Fruit fly (Drosophila melanogaster) whole organism, adult: ENCODE results near the gene CG15278.
"Not testable (repeated sequence)": the region's sequence is repeated elsewhere in the genome, so short reads cannot be mapped to it uniquely, and the experiment has no call there.

Experiments used
- CG11617 ChIP-seq: fragments of 200-800 bp; sonication (Bioruptor generic); optimal IDR thresholded peaks from 2 replicates; lab custom pipeline; 2017; ENCODE audit warnings: mild to moderate bottlenecking, missing biosample characterization, missing genetic modification reagents, missing genetic modification characterization
- CG12768 ChIP-seq: fragments of 200-800 bp; sonication (Bioruptor generic); optimal IDR thresholded peaks from 2 replicates; lab custom pipeline; 2017; ENCODE audit warnings: missing biosample characterization, missing genetic modification characterization, mild to moderate bottlenecking, moderate library complexity, missing genetic modification reagents
- CG14711 ChIP-seq: fragments of 200-800 bp; sonication (Bioruptor generic); optimal IDR thresholded peaks from 2 replicates; lab custom pipeline; 2018; ENCODE audit warnings: missing biosample characterization, mild to moderate bottlenecking, missing genetic modification characterization, moderate library complexity
- CG1620 ChIP-seq: fragments of 200-800 bp; sonication (Bioruptor generic); optimal IDR thresholded peaks from 2 replicates; lab custom pipeline; 2016; ENCODE audit warnings: missing biosample characterization, missing genetic modification characterization
- CG33017 ChIP-seq: fragments of 200-800 bp; sonication (Bioruptor generic); optimal IDR thresholded peaks from 2 replicates; lab custom pipeline; 2018; ENCODE audit warnings: missing biosample characterization, mild to moderate bottlenecking, missing genetic modification characterization, moderate library complexity
- CG5204 ChIP-seq: fragments of 200-800 bp; sonication (Bioruptor generic); optimal IDR thresholded peaks from 2 replicates; lab custom pipeline; 2016; ENCODE audit warnings: missing biosample characterization, missing genetic modification characterization
- CG7045 ChIP-seq: fragments of 200-800 bp; sonication (Bioruptor generic); optimal IDR thresholded peaks from 2 replicates; lab custom pipeline; 2017; ENCODE audit warnings: missing biosample characterization, mild to moderate bottlenecking, missing genetic modification characterization
- CG7101 ChIP-seq: fragments of 200-800 bp; sonication (Bioruptor generic); optimal IDR thresholded peaks from 2 replicates; lab custom pipeline; 2018; ENCODE audit warnings: missing biosample characterization, mild to moderate bottlenecking, missing genetic modification characterization, moderate library complexity
- Clk ChIP-seq: fragments of 200-800 bp; sonication (Bioruptor generic); optimal IDR thresholded peaks from 2 replicates; lab custom pipeline; 2017; ENCODE audit warnings: missing biosample characterization, missing genetic modification characterization
- Crg-1 ChIP-seq: fragments of 200-800 bp; sonication (Bioruptor generic); optimal IDR thresholded peaks from 2 replicates; lab custom pipeline; 2016; ENCODE audit warnings: missing biosample characterization, missing genetic modification characterization
- Hr96 ChIP-seq: fragments of 200-800 bp; sonication (Bioruptor generic); optimal IDR thresholded peaks from 2 replicates; lab custom pipeline; 2016; ENCODE audit warnings: missing biosample characterization, missing genetic modification characterization
- Mnt ChIP-seq: fragments of 200-800 bp; sonication (Bioruptor generic); optimal IDR thresholded peaks from 2 replicates; lab custom pipeline; 2016; ENCODE audit warnings: missing biosample characterization, mild to moderate bottlenecking, missing genetic modification characterization
- bab1 ChIP-seq: fragments of 200-800 bp; sonication (Bioruptor generic); optimal IDR thresholded peaks from 3 replicates; lab custom pipeline; 2019; ENCODE audit warnings: missing biosample characterization, mild to moderate bottlenecking, missing genetic modification characterization, moderate library complexity
- cic ChIP-seq: fragments of 200-800 bp; sonication (Bioruptor generic); optimal IDR thresholded peaks from 2 replicates; lab custom pipeline; 2017; ENCODE audit warnings: missing biosample characterization, mild to moderate bottlenecking, missing genetic modification characterization, moderate library complexity
- cnc ChIP-seq, 2 experiments: fragments of >200 bp; optimal IDR thresholded peaks; 2 replicates each; lab custom pipeline; 2017
- kay ChIP-seq: fragments of 200-800 bp; sonication (Bioruptor generic); peaks from one replicate; lab custom pipeline; 2016; ENCODE audit warnings: missing biosample characterization, missing genetic modification characterization, borderline replicate concordance
- ovo ChIP-seq: fragments of 200-800 bp; sonication (Bioruptor generic); optimal IDR thresholded peaks from 2 replicates; lab custom pipeline; 2016; ENCODE audit warnings: missing biosample characterization, missing genetic modification characterization
- pad ChIP-seq: fragments of 200-800 bp; sonication (Bioruptor generic); optimal IDR thresholded peaks from 3 replicates; lab custom pipeline; 2017; ENCODE audit warnings: missing biosample characterization, missing genetic modification characterization, mild to moderate bottlenecking, moderate library complexity, missing genetic modification reagents
- tj ChIP-seq: fragments of 200-800 bp; sonication (Bioruptor generic); optimal IDR thresholded peaks from 3 replicates; lab custom pipeline; 2017; ENCODE audit warnings: missing biosample characterization, mild to moderate bottlenecking, missing genetic modification characterization, moderate library complexity
- toe ChIP-seq: fragments of 200-800 bp; sonication (Bioruptor generic); optimal IDR thresholded peaks from 2 replicates; lab custom pipeline; 2016; ENCODE audit warnings: missing biosample characterization, missing genetic modification characterization

The CG15278 gene

dm6 chr2L:14876233-14876632, at the start of gene CG15278:
TSS of gene CG15278 (minus strand) at chr2L:14876333.
- no peak for TF ChIP-seq CG7045 (GFP tag; lab: Kevin White, UChicago)
- TF ChIP-seq Hr96 (GFP tag; lab: Kevin White, UChicago), result no peak
- no peak for TF ChIP-seq cic (GFP tag; lab: Kevin White, UChicago)
- TF ChIP-seq CG12768 (GFP tag; lab: Kevin White, UChicago), result no peak
- no peak for TF ChIP-seq CG1620 (GFP tag; lab: Kevin White, UChicago)
- no peak for TF ChIP-seq tj
- no peak for TF ChIP-seq kay
- TF ChIP-seq Crg-1 (GFP tag; lab: Kevin White, UChicago), result no peak
- no peak for TF ChIP-seq bab1 (GFP tag; lab: Kevin White, UChicago)
- no peak for TF ChIP-seq cnc (optimal IDR thresholded peaks at IDR 0.05; lab: Kevin White, UChicago)
- TF ChIP-seq Mnt, result no peak

dm6 chr2L:14924290-14924689, 48.2 kb upstream of the CG15278 start, which contains the start of gene CG3491:
TSS of gene CG3491 (plus strand) at chr2L:14924590.
- no peak for TF ChIP-seq CG12768 (GFP tag; lab: Kevin White, UChicago)
- TF ChIP-seq CG14711, result no peak
- TF ChIP-seq CG7045 (GFP tag; lab: Kevin White, UChicago), result no peak
- TF ChIP-seq Crg-1 (GFP tag; lab: Kevin White, UChicago), result no peak
- TF ChIP-seq CG5204, result no peak

- TF ChIP-seq Hr96 (GFP tag; lab: Kevin White, UChicago) (no peak), tj (no peak), CG14711 (no peak), CG7101 (no peak), kay (no peak), Crg-1 (GFP tag; lab: Kevin White, UChicago) (no peak), CG5204 (no peak), toe (GFP tag; lab: Kevin White, UChicago) (no peak), CG1620 (GFP tag; lab: Kevin White, UChicago) (no peak), Mnt (no peak), cnc (optimal IDR thresholded peaks at IDR 0.05; lab: Kevin White, UChicago) (no peak), CG7045 (GFP tag; lab: Kevin White, UChicago) (no peak), Clk (GFP tag; lab: Kevin White, UChicago) (no peak), CG33017 (tag; lab: Kevin White, UChicago) (no peak), CG12768 (GFP tag; lab: Kevin White, UChicago) (no peak), cic (GFP tag; lab: Kevin White, UChicago) (no peak), CG11617 (GFP tag; lab: Kevin White, UChicago) (no peak), bab1 (GFP tag; lab: Kevin White, UChicago) (no peak), ovo (no peak)
These were observed 11.4 kb upstream of the CG15278 start for dm6 chr2L:14887530-14887929.

dm6 chr2L:14883621-14884020, 7.5 kb upstream of the CG15278 start, which contains the start of gene ProtB:
TSS of gene ProtB (minus strand) at chr2L:14883721.
- TF ChIP-seq CG1620 (GFP tag; lab: Kevin White, UChicago); CG7101; toe (GFP tag; lab: Kevin White, UChicago): not testable (repeated sequence)

- not testable (repeated sequence) for TF ChIP-seq Clk (GFP tag; lab: Kevin White, UChicago); bab1 (GFP tag; lab: Kevin White, UChicago); CG14711
These were observed 5.4 kb upstream of the CG15278 start, which contains the start of gene ProtA for dm6 chr2L:14881552-14881951. TSS of gene ProtA (minus strand) at chr2L:14881652.

dm6 chr2L:14871922-14872321, 4.2 kb downstream of the CG15278 start, which contains the start of gene CG4480:
TSS of gene CG4480 (minus strand) at chr2L:14872022.
- TF ChIP-seq ovo (no peak), Mnt (no peak), Crg-1 (GFP tag; lab: Kevin White, UChicago) (no peak), CG1620 (GFP tag; lab: Kevin White, UChicago) (no peak), Clk (GFP tag; lab: Kevin White, UChicago) (no peak), CG7101 (no peak), CG5204 (no peak), bab1 (GFP tag; lab: Kevin White, UChicago) (no peak), cic (GFP tag; lab: Kevin White, UChicago) (no peak), cnc (optimal IDR thresholded peaks at IDR 0.05; lab: Kevin White, UChicago) (no peak), tj (no peak), CG7045 (GFP tag; lab: Kevin White, UChicago) (no peak), CG33017 (tag; lab: Kevin White, UChicago) (no peak), CG12768 (GFP tag; lab: Kevin White, UChicago) (no peak), Hr96 (GFP tag; lab: Kevin White, UChicago) (no peak), kay (no peak), CG14711 (no peak)

- TF ChIP-seq CG7101 (no peak), CG11617 (GFP tag; lab: Kevin White, UChicago) (no peak), CG14711 (no peak), CG12768 (GFP tag; lab: Kevin White, UChicago) (no peak), Clk (GFP tag; lab: Kevin White, UChicago) (no peak), bab1 (GFP tag; lab: Kevin White, UChicago) (no peak)
These were observed 24.5 kb downstream of the CG15278 start, which contains the start of gene CG15279 for dm6 chr2L:14851678-14852077. TSS of gene CG15279 (minus strand) at chr2L:14851749.

- TF ChIP-seq CG1620 (GFP tag; lab: Kevin White, UChicago) (no peak), CG5204 (no peak), pad (GFP tag; lab: Kevin White, UChicago) (no peak), bab1 (GFP tag; lab: Kevin White, UChicago) (no peak)
These were observed 34.1 kb downstream of the CG15278 start, which contains the start of gene CG42682 for dm6 chr2L:14842058-14842457. TSS of gene CG42682 (plus strand) at chr2L:14842358.
